Fruit fly (Drosophila melanogaster) whole organism, embryonic: ENCODE data around the gene CG10598.

Experiments used
- Atf-2 ChIP-seq: fragments of 200-800 bp; sonication (Bioruptor generic); optimal IDR thresholded peaks from 2 replicates; lab custom pipeline; 2016; ENCODE audit warnings: missing biosample characterization, missing genetic modification characterization
- Atf6 ChIP-seq: fragments of 200-800 bp; sonication (Bioruptor generic); IDR thresholded peaks from 2 replicates; pipeline ENCODE4 v1.3.6; 2022; ENCODE audit warnings: missing biosample characterization, missing genetic modification characterization
- Bgb ChIP-seq: fragments of 200-800 bp; sonication (Bioruptor generic); IDR thresholded peaks from 2 replicates; pipeline ENCODE4 v1.3.6; 2022; ENCODE audit warnings: missing biosample characterization, missing genetic modification characterization; ENCODE audit not compliant: partially characterized antibody
- CG10979 ChIP-seq: fragments of 200-800 bp; sonication (Bioruptor generic); optimal IDR thresholded peaks from 2 replicates; lab custom pipeline; 2018; ENCODE audit warnings: missing biosample characterization, mild to moderate bottlenecking, missing genetic modification characterization, moderate library complexity
- CG11398 ChIP-seq: fragments of 200-800 bp; sonication (Bioruptor generic); optimal IDR thresholded peaks from 2 replicates; lab custom pipeline; 2016; ENCODE audit warnings: missing biosample characterization, missing genetic modification characterization
- CG12219 ChIP-seq: fragments of 200-800 bp; sonication (Bioruptor generic); optimal IDR thresholded peaks from 3 replicates; lab custom pipeline; 2018; ENCODE audit warnings: missing biosample characterization, mild to moderate bottlenecking, missing genetic modification characterization
- CG12659 ChIP-seq: fragments of 200-800 bp; sonication (Bioruptor generic); optimal IDR thresholded peaks from 3 replicates; lab custom pipeline; 2017; ENCODE audit warnings: mild to moderate bottlenecking, missing biosample characterization, missing genetic modification reagents, missing genetic modification characterization
- CG16779 ChIP-seq: fragments of 200-800 bp; sonication (Bioruptor generic); IDR thresholded peaks from 2 replicates; pipeline ENCODE4 v1.3.6; 2022; ENCODE audit warnings: missing biosample characterization, missing genetic modification characterization
- CG2120 ChIP-seq: fragments of 200-800 bp; sonication (Bioruptor generic); optimal IDR thresholded peaks from 3 replicates; lab custom pipeline; 2016; ENCODE audit warnings: missing biosample characterization, missing genetic modification characterization
- CG2712 ChIP-seq: fragments of 200-800 bp; optimal IDR thresholded peaks from 3 replicates; lab custom pipeline; 2019; ENCODE audit warnings: missing biosample characterization, mild to moderate bottlenecking, missing genetic modification characterization, moderate library complexity
- CG32767 ChIP-seq: fragments of 200-800 bp; sonication (Bioruptor generic); IDR thresholded peaks from 2 replicates; pipeline ENCODE4 v1.3.6; 2022; ENCODE audit warnings: missing biosample characterization, missing genetic modification characterization
- CG3281 ChIP-seq: fragments of 200-800 bp; sonication (Bioruptor generic); optimal IDR thresholded peaks from 3 replicates; lab custom pipeline; 2017; ENCODE audit warnings: missing biosample characterization, mild to moderate bottlenecking, missing genetic modification characterization
- CG33557 ChIP-seq: fragments of 200-800 bp; sonication (Bioruptor generic); optimal IDR thresholded peaks from 2 replicates; lab custom pipeline; 2019; ENCODE audit warnings: missing biosample characterization, mild to moderate bottlenecking, missing genetic modification characterization, moderate library complexity
- CG4360 ChIP-seq: fragments of 200-800 bp; sonication (Bioruptor generic); IDR thresholded peaks from 2 replicates; pipeline ENCODE4 v1.3.6; 2022; ENCODE audit warnings: missing biosample characterization, missing genetic modification characterization
- CG6791 ChIP-seq: fragments of 200-800 bp; sonication (Bioruptor generic); IDR thresholded peaks from 3 replicates; pipeline ENCODE4 v1.3.6; 2022; ENCODE audit warnings: missing biosample characterization, missing genetic modification characterization; ENCODE audit not compliant: partially characterized antibody
- CG7963 ChIP-seq: fragments of 200-800 bp; sonication (Bioruptor generic); IDR thresholded peaks from 3 replicates; pipeline ENCODE4 v1.3.6; 2022; ENCODE audit warnings: missing biosample characterization, missing genetic modification characterization; ENCODE audit not compliant: partially characterized antibody
- CG8089 ChIP-seq: fragments of 200-800 bp; sonication (Bioruptor generic); optimal IDR thresholded peaks from 3 replicates; lab custom pipeline; 2016; ENCODE audit warnings: missing biosample characterization, missing genetic modification characterization
- D19A ChIP-seq: fragments of 200-800 bp; optimal IDR thresholded peaks from 3 replicates; lab custom pipeline; 2019; ENCODE audit warnings: missing biosample characterization, mild to moderate bottlenecking, missing genetic modification characterization, moderate library complexity
- Drgx ChIP-seq: fragments of 200-800 bp; sonication (Bioruptor generic); IDR thresholded peaks from 2 replicates; pipeline ENCODE4 v1.3.6; 2022; ENCODE audit warnings: missing biosample characterization, missing genetic modification characterization
- Ets97D ChIP-seq: fragments of 200-800 bp; sonication (Bioruptor generic); optimal IDR thresholded peaks from 3 replicates; lab custom pipeline; 2016; ENCODE audit warnings: missing biosample characterization, missing genetic modification characterization
- HmgD ChIP-seq: fragments of 200-800 bp; sonication (Bioruptor generic); optimal IDR thresholded peaks from 3 replicates; lab custom pipeline; 2016; ENCODE audit warnings: missing biosample characterization, missing genetic modification characterization
- HmgZ ChIP-seq: fragments of 200-800 bp; sonication (Bioruptor generic); optimal IDR thresholded peaks from 2 replicates; lab custom pipeline; 2018; ENCODE audit warnings: missing biosample characterization, mild to moderate bottlenecking, missing genetic modification characterization
- Hr3 ChIP-seq: fragments of 200-800 bp; sonication (Bioruptor generic); optimal IDR thresholded peaks from 3 replicates; lab custom pipeline; 2016; ENCODE audit warnings: missing biosample characterization, missing genetic modification characterization
- Jarid2 ChIP-seq: fragments of 200-800 bp; sonication (Bioruptor generic); optimal IDR thresholded peaks from 3 replicates; lab custom pipeline; 2017; ENCODE audit warnings: mild to moderate bottlenecking, missing biosample characterization, missing genetic modification reagents, missing genetic modification characterization
- Lpt ChIP-seq: fragments of >200 bp; optimal IDR thresholded peaks from 2 replicates; lab custom pipeline; 2018; ENCODE audit warnings: missing biosample characterization, missing genetic modification characterization
- Meics ChIP-seq: fragments of 200-800 bp; sonication (Bioruptor generic); optimal IDR thresholded peaks from 2 replicates; lab custom pipeline; 2017; ENCODE audit warnings: missing biosample characterization, mild to moderate bottlenecking, missing genetic modification characterization
- Pdp1 ChIP-seq, 2 experiments: fragments of 200-800 bp; sonication (Bioruptor generic); optimal IDR thresholded peaks; 3 replicates each; lab custom pipeline; 2016; ENCODE audit warnings: missing biosample characterization in 2 of 2, missing genetic modification characterization in 2 of 2, mild to moderate bottlenecking in 1 of 2, moderate library complexity in 1 of 2
- Ptx1 ChIP-seq: fragments of 200-800 bp; sonication (Bioruptor generic); IDR thresholded peaks from 2 replicates; pipeline ENCODE4 v1.3.6; 2022; ENCODE audit warnings: missing biosample characterization, missing genetic modification characterization
- Side ChIP-seq: fragments of 200-800 bp; sonication (Bioruptor generic); optimal IDR thresholded peaks from 2 replicates; lab custom pipeline; 2016; ENCODE audit warnings: missing biosample characterization, missing genetic modification characterization
- ac ChIP-seq: fragments of 200-800 bp; sonication (Bioruptor generic); optimal IDR thresholded peaks from 3 replicates; lab custom pipeline; 2017; ENCODE audit warnings: missing biosample characterization, mild to moderate bottlenecking, missing genetic modification characterization
- btn ChIP-seq: fragments of 200-800 bp; sonication (Bioruptor generic); optimal IDR thresholded peaks from 2 replicates; lab custom pipeline; 2016; ENCODE audit warnings: missing biosample characterization, missing genetic modification characterization
- corto ChIP-seq: fragments of 200-800 bp; sonication (Bioruptor generic); optimal IDR thresholded peaks from 2 replicates; lab custom pipeline; 2016; ENCODE audit warnings: missing biosample characterization, mild to moderate bottlenecking, missing genetic modification characterization, moderate library complexity
- croc ChIP-seq: fragments of 200-800 bp; sonication (Bioruptor generic); conservative IDR thresholded peaks from 3 replicates; pipeline ENCODE4 v1.3.6; 2022; ENCODE audit warnings: missing biosample characterization, missing genetic modification characterization
- fd102C ChIP-seq: fragments of 200-800 bp; sonication (Bioruptor generic); optimal IDR thresholded peaks from 2 replicates; lab custom pipeline; 2018; ENCODE audit warnings: missing biosample characterization, mild to moderate bottlenecking, missing genetic modification characterization, moderate library complexity
- fd3F ChIP-seq: fragments of 200-800 bp; sonication (Bioruptor generic); optimal IDR thresholded peaks from 2 replicates; lab custom pipeline; 2018; ENCODE audit warnings: missing biosample characterization, mild to moderate bottlenecking, missing genetic modification characterization, moderate library complexity
- gem ChIP-seq: fragments of 200-800 bp; sonication (Bioruptor generic); optimal IDR thresholded peaks from 2 replicates; lab custom pipeline; 2019; ENCODE audit warnings: missing biosample characterization, mild to moderate bottlenecking, missing genetic modification characterization, moderate library complexity
- gfzf ChIP-seq: fragments of 200-800 bp; sonication (Bioruptor generic); optimal IDR thresholded peaks from 2 replicates; lab custom pipeline; 2016; ENCODE audit warnings: missing biosample characterization, mild to moderate bottlenecking, missing genetic modification characterization, moderate library complexity
- gsb-n ChIP-seq: fragments of 200-800 bp; sonication (Bioruptor generic); optimal IDR thresholded peaks from 3 replicates; lab custom pipeline; 2018; ENCODE audit warnings: missing biosample characterization, mild to moderate bottlenecking, missing genetic modification characterization
- prd ChIP-seq, 3 experiments: fragments of >200 bp in 2 of 3; fragments of 200-800 bp in 1 of 3; sonication (Bioruptor generic) in 1 of 3; optimal IDR thresholded peaks in 2 of 3; IDR thresholded peaks in 1 of 3; 2 replicates in 2 of 3; 3 replicates in 1 of 3; pipeline versions ENCODE4 v1.3.6 to Lab custom; 2017 to 2022; ENCODE audit warnings: missing biosample characterization in 1 of 3, missing genetic modification characterization in 1 of 3
- ranshi ChIP-seq: fragments of 200-800 bp; sonication (Bioruptor generic); IDR thresholded peaks from 2 replicates; pipeline ENCODE4 v1.3.6; 2022; ENCODE audit warnings: missing biosample characterization, missing genetic modification characterization
- sna ChIP-seq: fragments of 200-800 bp; sonication (Bioruptor generic); IDR thresholded peaks from 2 replicates; pipeline ENCODE4 v1.3.6; 2022; ENCODE audit warnings: missing biosample characterization, missing genetic modification characterization; ENCODE audit not compliant: partially characterized antibody
- sr ChIP-seq: fragments of 200-800 bp; sonication (Bioruptor generic); IDR thresholded peaks from 3 replicates; pipeline ENCODE4 v1.3.6; 2022; ENCODE audit warnings: missing biosample characterization, missing genetic modification characterization
- trem ChIP-seq: fragments of 200-800 bp; optimal IDR thresholded peaks from 3 replicates; lab custom pipeline; 2019; ENCODE audit warnings: missing biosample characterization, mild to moderate bottlenecking, missing genetic modification characterization, moderate library complexity
- ttk ChIP-seq: fragments of 200-800 bp; sonication (Bioruptor generic); IDR thresholded peaks from 2 replicates; pipeline ENCODE4 v2.1.2; 2022; ENCODE audit warnings: missing biosample characterization, missing genetic modification characterization
- vnd ChIP-seq: fragments of 200-800 bp; sonication (Bioruptor generic); IDR thresholded peaks from 3 replicates; pipeline ENCODE4 v1.3.6; 2022; ENCODE audit warnings: missing biosample characterization, missing genetic modification characterization; ENCODE audit not compliant: partially characterized antibody

The CG10598 gene

DNA sequence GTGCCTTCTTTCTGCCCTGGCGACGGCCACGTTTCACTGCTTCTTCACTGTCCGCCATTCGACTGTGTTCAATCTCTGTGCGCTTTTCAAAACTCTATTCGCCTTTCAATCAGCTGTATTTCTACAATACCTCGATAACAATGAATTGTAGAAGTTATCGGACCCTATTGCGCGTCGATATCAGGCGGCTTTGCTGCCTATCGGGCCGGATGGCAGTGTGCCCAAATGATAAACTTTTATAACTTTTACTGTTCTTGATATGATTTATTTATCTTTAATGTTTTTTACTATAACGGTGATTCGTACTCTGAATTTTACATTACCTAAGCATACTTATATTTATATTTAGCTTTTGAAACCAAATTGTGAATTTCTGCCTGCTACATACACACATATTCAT is 18.2 kb upstream of the CG10598 start, which contains the start of gene CG8915 (continued):
- TF ChIP-seq Hr3 (GFP tag; lab: Kevin White, UChicago) (no peak), Bgb (GFP tag; lab: Robert Waterston, UW) (peak; percentile 62), sna (peak; percentile 68), sr (GFP tag; lab: Robert Waterston, UW) (no peak), CG33557 (GFP tag; lab: Kevin White, UChicago) (no peak), CG2120 (GFP tag; lab: Kevin White, UChicago) (peak; percentile 24), vnd (GFP tag; lab: Robert Waterston, UW) (peak; percentile 48; the same call in 1 of the 3 replicates), Ptx1 (GFP tag; lab: Robert Waterston, UW) (no peak), croc (GFP tag; lab: Robert Waterston, UW) (no peak), Ets97D (GFP tag; lab: Kevin White, UChicago) (peak; percentile 9), ranshi (GFP tag; lab: Robert Waterston, UW) (no peak), Jarid2 (GFP tag; lab: Kevin White, UChicago) (no peak), gem (tag; lab: Kevin White, UChicago) (peak; percentile 31), gfzf (peak; percentile 53), HmgD (GFP tag; lab: Kevin White, UChicago) (no peak), Atf6 (GFP tag; lab: Robert Waterston, UW) (no peak), CG6791 (peak; percentile 80), btn (GFP tag; lab: Kevin White, UChicago) (no peak), CG32767 (no peak), CG8089 (no peak), CG11398 (GFP tag; lab: Kevin White, UChicago) (no peak), CG2712 (tag; lab: Kevin White, UChicago) (peak; percentile 9), fd3F (GFP tag; lab: Kevin White, UChicago) (no peak), prd (optimal IDR thresholded peaks at IDR 0.05; lab: Kevin White, UChicago) (no peak), prd (GFP tag; IDR thresholded peaks at IDR 0.05; lab: Robert Waterston, UW) (no peak), Lpt (GFP tag; lab: Kevin White, UChicago) (no peak), ac (GFP tag; lab: Kevin White, UChicago) (no peak), corto (GFP tag; lab: Kevin White, UChicago) (no peak), CG4360 (GFP tag; lab: Robert Waterston, UW) (no peak), gsb-n (no peak), fd102C (GFP tag; lab: Kevin White, UChicago) (no peak), D19A (no peak), HmgZ (tag; lab: Kevin White, UChicago) (no peak), CG10979 (no peak), CG16779 (GFP tag; lab: Robert Waterston, UW) (no peak), CG7963 (GFP tag; lab: Robert Waterston, UW) (no peak), Drgx (GFP tag; lab: Robert Waterston, UW) (no peak), ttk (no peak), Atf-2 (GFP tag; lab: Kevin White, UChicago) (no peak), Meics (no peak), CG12659 (GFP tag; lab: Kevin White, UChicago) (peak; percentile 32), trem (tag; lab: Kevin White, UChicago) (peak; percentile 22), CG3281 (GFP tag; lab: Kevin White, UChicago) (no peak), Side (GFP tag; lab: Kevin White, UChicago) (no peak), Pdp1 (GFP tag; optimal IDR thresholded peaks at IDR 0.05; lab: Kevin White, UChicago) (no peak), CG12219 (GFP tag; lab: Kevin White, UChicago) (no peak)
